Worm (Caenorhabditis elegans) whole organism, L3 larva: Measurements from ENCODE around the gene pges-2.
"Not testable (repeated sequence)": the region's sequence is repeated elsewhere in the genome, so short reads cannot be mapped to it uniquely, and the experiment has no call there.

Experiments used
- R02D3.7 ChIP-seq: fragments of 150-350 bp; optimal IDR thresholded peaks from 2 replicates; lab custom pipeline; 2014; ENCODE audit warnings: missing biosample characterization, missing genetic modification characterization
- aly-2 ChIP-seq: fragments of 150-350 bp; optimal IDR thresholded peaks from 2 replicates; lab custom pipeline; 2014; ENCODE audit warnings: missing biosample characterization, missing genetic modification characterization
- ceh-16 ChIP-seq: sonication (generic microtip); optimal IDR thresholded peaks from 2 replicates; lab custom pipeline; 2017; ENCODE audit warnings: missing biosample characterization, missing genetic modification characterization
- ceh-82 ChIP-seq: fragments of 150-350 bp; optimal IDR thresholded peaks from 2 replicates; lab custom pipeline; 2014; ENCODE audit warnings: missing biosample characterization, missing genetic modification characterization
- egl-27 ChIP-seq: sonication (generic microtip); optimal IDR thresholded peaks from 4 replicates; lab custom pipeline; 2017; ENCODE audit warnings: missing biosample characterization, missing genetic modification reagents, missing genetic modification characterization
- elt-3 ChIP-seq, 3 experiments: fragments of 150-350 bp in 1 of 3; sonication (generic microtip) in 2 of 3; optimal IDR thresholded peaks; 2 replicates in 2 of 3; 4 replicates in 1 of 3; lab custom pipeline; 2014 to 2017; ENCODE audit warnings: missing biosample characterization in 3 of 3, missing genetic modification characterization in 3 of 3
- eor-1 ChIP-seq, 2 experiments: fragments of 150-350 bp; optimal IDR thresholded peaks; 2 replicates each; lab custom pipeline; 2014 to 2018; ENCODE audit warnings: missing biosample characterization in 2 of 2, missing genetic modification characterization in 2 of 2
- fkh-10 ChIP-seq: sonication (generic microtip); optimal IDR thresholded peaks from 2 replicates; lab custom pipeline; 2017; ENCODE audit warnings: missing biosample characterization, missing genetic modification reagents, missing genetic modification characterization
- fkh-2 ChIP-seq: fragments of 150-350 bp; optimal IDR thresholded peaks from 2 replicates; lab custom pipeline; 2014; ENCODE audit warnings: missing biosample characterization, missing genetic modification reagents, missing genetic modification characterization
- hmg-11 ChIP-seq: sonication (generic microtip); optimal IDR thresholded peaks from 2 replicates; lab custom pipeline; 2016; ENCODE audit warnings: missing genetic modification characterization, missing compliant biosample characterization
- jun-1 ChIP-seq: fragments of 150-350 bp; optimal IDR thresholded peaks from 2 replicates; lab custom pipeline; 2014; ENCODE audit warnings: missing biosample characterization, missing genetic modification reagents, missing genetic modification characterization
- lin-15B ChIP-seq: fragments of 150-350 bp; optimal IDR thresholded peaks from 2 replicates; lab custom pipeline; 2014; ENCODE audit warnings: missing biosample characterization, missing genetic modification characterization
- lin-39 ChIP-seq: fragments of 150-350 bp; optimal IDR thresholded peaks from 2 replicates; lab custom pipeline; 2018; ENCODE audit warnings: missing biosample characterization, missing genetic modification reagents, missing genetic modification characterization
- mdl-1 ChIP-seq: fragments of 150-350 bp; optimal IDR thresholded peaks from 2 replicates; lab custom pipeline; 2014; ENCODE audit warnings: missing biosample characterization, missing genetic modification characterization
- nhr-237 ChIP-seq: fragments of 150-350 bp; optimal IDR thresholded peaks from 2 replicates; lab custom pipeline; 2014; ENCODE audit warnings: missing biosample characterization, missing genetic modification characterization
- nhr-67 ChIP-seq: fragments of 150-350 bp; optimal IDR thresholded peaks from 2 replicates; lab custom pipeline; 2014; ENCODE audit warnings: missing biosample characterization, missing genetic modification characterization
- nhr-76 ChIP-seq: fragments of 150-350 bp; sonication (generic microtip); optimal IDR thresholded peaks from 5 replicates; lab custom pipeline; 2014; ENCODE audit warnings: missing biosample characterization, missing genetic modification characterization
- nhr-77 ChIP-seq: fragments of 150-350 bp; optimal IDR thresholded peaks from 2 replicates; lab custom pipeline; 2014; ENCODE audit warnings: missing biosample characterization, missing genetic modification characterization
- pha-4 ChIP-seq: fragments of 150-350 bp; optimal IDR thresholded peaks from 2 replicates; lab custom pipeline; 2014; ENCODE audit warnings: missing biosample characterization, missing genetic modification reagents, missing genetic modification characterization
- pqm-1 ChIP-seq: fragments of 150-350 bp; optimal IDR thresholded peaks from 2 replicates; lab custom pipeline; 2017; ENCODE audit warnings: missing biosample characterization, missing genetic modification characterization, inconsistent platforms
- snpc-4 ChIP-seq: fragments of 150-350 bp; optimal IDR thresholded peaks from 2 replicates; lab custom pipeline; 2014; ENCODE audit warnings: missing biosample characterization, missing genetic modification characterization
- ztf-4 ChIP-seq: fragments of 150-350 bp; optimal IDR thresholded peaks from 2 replicates; lab custom pipeline; 2014; ENCODE audit warnings: missing biosample characterization, missing genetic modification characterization

pges-2 gene

DNA sequence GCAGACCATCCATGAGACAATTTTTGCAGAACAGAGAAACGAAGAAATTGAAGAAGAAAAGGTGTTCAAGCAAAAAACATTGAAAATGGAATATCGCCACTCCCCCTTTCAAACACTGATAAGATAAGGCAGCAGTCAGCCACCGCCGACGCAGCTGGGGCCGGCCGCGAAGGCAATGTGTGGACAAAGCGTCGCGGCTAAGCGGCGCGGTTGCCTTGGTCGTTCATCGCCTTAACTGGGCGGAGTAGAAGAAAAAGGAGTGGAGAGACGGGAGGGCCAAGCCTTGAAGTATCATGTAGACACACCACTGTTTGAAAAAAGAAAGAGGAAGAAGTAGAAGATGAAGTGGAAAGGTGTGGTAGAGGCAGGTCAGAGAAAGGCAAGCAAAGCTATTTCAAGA, 36.6 kb downstream of the pges-2 start (continued):
- no peak for TF ChIP-seq ceh-82 (tag; lab: Kevin White, UChicago)
- TF ChIP-seq mdl-1 (tag; lab: Kevin White, UChicago): no peak
- no peak for TF ChIP-seq aly-2 (tag; lab: Kevin White, UChicago)
- TF ChIP-seq elt-3 (tag; optimal IDR thresholded peaks at IDR 0.05; lab: Kevin White, UChicago): peak in 2 of 3 experiments; percentile 57 to 93
- TF ChIP-seq hmg-11 (tag; lab: Kevin White, UChicago): peak; percentile 38
- TF ChIP-seq eor-1 (tag; optimal IDR thresholded peaks at IDR 0.05; lab: Kevin White, UChicago): no peak
- TF ChIP-seq fkh-2 (tag; lab: Kevin White, UChicago): no peak
- no peak for TF ChIP-seq R02D3.7 (tag; lab: Kevin White, UChicago)
- TF ChIP-seq nhr-77 (tag; lab: Kevin White, UChicago): no peak
- TF ChIP-seq snpc-4 (tag; lab: Kevin White, UChicago): no peak
- no peak for TF ChIP-seq fkh-10 (GFP tag; lab: Kevin White, UChicago)
- no peak for TF ChIP-seq lin-15B
- no peak for TF ChIP-seq jun-1 (tag; lab: Kevin White, UChicago)

DNA sequence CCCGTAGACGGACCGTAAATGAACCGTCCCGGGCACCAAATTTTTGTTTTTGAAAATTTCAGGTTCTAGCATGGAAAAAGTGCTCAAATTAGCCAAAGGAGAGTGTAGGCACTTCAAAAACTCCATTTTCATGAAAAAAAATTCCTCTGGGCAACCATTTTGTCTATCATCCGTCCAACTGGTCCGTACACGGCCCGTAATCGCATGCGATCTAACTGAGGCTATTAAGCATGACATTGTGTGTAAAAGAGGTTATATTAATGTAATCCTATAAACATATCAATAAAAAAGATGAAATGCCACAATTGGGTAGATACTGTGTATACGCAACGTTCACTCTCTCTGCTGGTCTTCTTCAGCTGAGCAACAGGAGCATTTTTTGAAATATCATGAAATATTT, 44.9 kb downstream of the pges-2 start, which contains the start of gene R09E10.1:
TSS of gene R09E10.1 (minus strand) at position 101 of the 400 bp plus-strand sequence.
- TF ChIP-seq pha-4, ceh-16, nhr-67 (tag; lab: Kevin White, UChicago): not testable (repeated sequence)

DNA sequence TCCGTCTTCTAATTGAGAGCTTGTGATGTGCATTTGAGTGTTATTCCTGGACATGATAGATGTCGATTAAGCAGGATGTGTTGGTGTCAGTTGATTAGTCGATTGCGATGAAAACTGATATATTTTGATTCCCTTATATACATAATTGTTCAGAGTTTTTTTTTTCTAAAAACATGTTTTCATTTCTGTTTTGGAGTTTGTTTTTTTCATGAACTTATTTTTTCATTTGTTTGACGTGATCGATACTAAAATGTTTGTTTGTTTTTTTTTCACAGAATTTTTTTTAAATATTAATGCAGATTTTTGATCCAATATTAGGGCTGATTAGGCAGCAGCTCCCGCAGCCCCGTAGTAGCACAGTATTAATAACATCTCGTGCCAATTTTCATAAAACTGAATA, 49.4 kb downstream of the pges-2 start, which contains the start of gene R09E10.2:
TSS of gene R09E10.2 (minus strand) at position 101 of the 400 bp plus-strand sequence.
- TF ChIP-seq aly-2 (tag; lab: Kevin White, UChicago): no peak
- TF ChIP-seq nhr-76 (tag; lab: Kevin White, UChicago): no peak
- no peak for TF ChIP-seq pqm-1 (tag; lab: Kevin White, UChicago)
- TF ChIP-seq ceh-82 (tag; lab: Kevin White, UChicago): no peak
- no peak for TF ChIP-seq egl-27 (tag; lab: Kevin White, UChicago)
- TF ChIP-seq lin-15B: no peak
- TF ChIP-seq ztf-4 (tag; lab: Kevin White, UChicago): no peak
- no peak for TF ChIP-seq snpc-4 (tag; lab: Kevin White, UChicago)
- no peak for TF ChIP-seq nhr-237
- TF ChIP-seq lin-39: no peak
- no peak for TF ChIP-seq pha-4 (tag; lab: Kevin White, UChicago)
